Fruit fly (Drosophila melanogaster): ENCODE data around the gene CG9759.

CG9759 gene

dm6 chr3R:13600539-13600938, 8.5 kb downstream of the CG9759 start:
- no peak for TF ChIP-seq CG4318 (GFP tag; optimal IDR thresholded peaks at IDR 0.05)
- TF ChIP-seq CG6792 (GFP tag; optimal IDR thresholded peaks at IDR 0.05) = no peak
- TF ChIP-seq CG32006 (GFP tag; optimal IDR thresholded peaks at IDR 0.05) = peak; percentile 8
- TF ChIP-seq vri (GFP tag; optimal IDR thresholded peaks at IDR 0.05) = no peak
- no peak for TF ChIP-seq Ets21C (GFP tag; optimal IDR thresholded peaks at IDR 0.05)
- no peak for TF ChIP-seq CG10631 (GFP tag; optimal IDR thresholded peaks at IDR 0.05)
- peak; percentile 14 for TF ChIP-seq svp (GFP tag)
- no peak for TF ChIP-seq CG34406 (GFP tag; optimal IDR thresholded peaks at IDR 0.05)
- TF ChIP-seq net (GFP tag; optimal IDR thresholded peaks at IDR 0.05) = no peak
- no peak for TF ChIP-seq dac (GFP tag; optimal IDR thresholded peaks at IDR 0.05)
- no peak for TF ChIP-seq CG8119 (GFP tag; IDR thresholded peaks at IDR 0.05)
- peak; percentile 12 for TF ChIP-seq Eip78C (GFP tag)
- TF ChIP-seq Met (GFP tag; optimal IDR thresholded peaks at IDR 0.05) = no peak

- TF ChIP-seq Eip78C (GFP tag) (peak; percentile 53), lz (GFP tag; optimal IDR thresholded peaks at IDR 0.05) (no peak), svp (GFP tag) (peak; percentile 21)
Measured at dm6 chr3R:13596409-13596808, 12.6 kb downstream of the CG9759 start.

- no peak for TF ChIP-seq Ets96B (tag; optimal IDR thresholded peaks at IDR 0.05)
- no peak for TF ChIP-seq CG32006 (GFP tag; optimal IDR thresholded peaks at IDR 0.05)
- no peak for TF ChIP-seq fkh (GFP tag; optimal IDR thresholded peaks at IDR 0.05)
- no peak for TF ChIP-seq CG11902 (GFP tag; optimal IDR thresholded peaks at IDR 0.05)
- TF ChIP-seq lz (GFP tag; optimal IDR thresholded peaks at IDR 0.05) = no peak
- TF ChIP-seq CG4318 (GFP tag; optimal IDR thresholded peaks at IDR 0.05) = no peak
Measured at dm6 chr3R:13592557-13592956, 16.5 kb downstream of the CG9759 start, which contains the start of gene CG14369. TSS of gene CG14369 (minus strand) at chr3R:13592657.

- no peak for TF ChIP-seq CG11902 (GFP tag; optimal IDR thresholded peaks at IDR 0.05)
- TF ChIP-seq Hr4 (GFP tag; optimal IDR thresholded peaks at IDR 0.05) = no peak
- TF ChIP-seq cyc (GFP tag; optimal IDR thresholded peaks at IDR 0.05) = no peak
- TF ChIP-seq Eip78C (GFP tag) = no peak
- no peak for TF ChIP-seq svp (GFP tag)
- TF ChIP-seq CG6854 (GFP tag; optimal IDR thresholded peaks at IDR 0.05) = no peak
- no peak for TF ChIP-seq fd85E (GFP tag; optimal IDR thresholded peaks at IDR 0.05)
- TF ChIP-seq Sox15 (GFP tag; optimal IDR thresholded peaks at IDR 0.05) = no peak
- TF ChIP-seq CG8119 (GFP tag; IDR thresholded peaks at IDR 0.05) = no peak
- no peak for TF ChIP-seq Gug (GFP tag; IDR thresholded peaks at IDR 0.05)
- TF ChIP-seq CG6808 (GFP tag; optimal IDR thresholded peaks at IDR 0.05) = no peak
- TF ChIP-seq net (GFP tag; optimal IDR thresholded peaks at IDR 0.05) = no peak
Measured at dm6 chr3R:13587697-13588096, 21.3 kb downstream of the CG9759 start, which contains the start of gene CG14370. TSS of gene CG14370 (plus strand) at chr3R:13587997.
